Worm (Caenorhabditis elegans) whole organism, midembryonic: ENCODE results near the gene str-209.

ENCODE experiments used
- T22C8.4 ChIP-seq: fragments of 200-800 bp; sonication (Bioruptor generic); IDR thresholded peaks from 2 replicates; pipeline ENCODE4 v1.3.6; 2022; ENCODE audit warnings: missing genetic modification characterization, missing compliant biosample characterization
- cog-1 ChIP-seq: sonication (generic microtip); optimal IDR thresholded peaks from 2 replicates; lab custom pipeline; 2016; ENCODE audit warnings: missing genetic modification characterization, missing compliant biosample characterization
- flt-1 ChIP-seq: fragments of 200-800 bp; sonication (Bioruptor generic); IDR thresholded peaks from 2 replicates; pipeline ENCODE4 v1.3.6; 2022; ENCODE audit warnings: missing genetic modification characterization, missing compliant biosample characterization
- klf-2 ChIP-seq: fragments of 200-800 bp; sonication (Bioruptor generic); conservative IDR thresholded peaks from 2 replicates; pipeline ENCODE4 v1.3.6; 2022; ENCODE audit warnings: missing genetic modification reagents, missing genetic modification characterization, missing compliant biosample characterization
- med-1 ChIP-seq: sonication (generic microtip); optimal IDR thresholded peaks from 2 replicates; lab custom pipeline; 2017; ENCODE audit warnings: missing genetic modification characterization, mild to moderate bottlenecking, missing compliant biosample characterization, antibody characterized with exemption, missing genetic modification reagents; ENCODE audit not compliant: insufficient read depth
- ref-1 ChIP-seq: fragments of 200-800 bp; sonication (Bioruptor generic); conservative IDR thresholded peaks from 2 replicates; pipeline ENCODE4 v1.3.6; 2022; ENCODE audit warnings: missing genetic modification reagents, missing genetic modification characterization, missing compliant biosample characterization
- tab-1 ChIP-seq: fragments of 200-800 bp; sonication (Bioruptor generic); IDR thresholded peaks from 2 replicates; pipeline ENCODE4 v1.3.6; 2022; ENCODE audit warnings: missing genetic modification characterization, missing compliant biosample characterization
- ztf-23 ChIP-seq: fragments of 200-800 bp; sonication (Bioruptor generic); IDR thresholded peaks from 2 replicates; pipeline ENCODE4 v1.3.6; 2022; ENCODE audit warnings: missing genetic modification reagents, missing genetic modification characterization, missing compliant biosample characterization
- ztf-29 ChIP-seq: fragments of 200-800 bp; sonication (Bioruptor generic); IDR thresholded peaks from 2 replicates; pipeline ENCODE4 v1.3.6; 2022; ENCODE audit warnings: missing genetic modification reagents, missing genetic modification characterization, missing compliant biosample characterization

DNA sequence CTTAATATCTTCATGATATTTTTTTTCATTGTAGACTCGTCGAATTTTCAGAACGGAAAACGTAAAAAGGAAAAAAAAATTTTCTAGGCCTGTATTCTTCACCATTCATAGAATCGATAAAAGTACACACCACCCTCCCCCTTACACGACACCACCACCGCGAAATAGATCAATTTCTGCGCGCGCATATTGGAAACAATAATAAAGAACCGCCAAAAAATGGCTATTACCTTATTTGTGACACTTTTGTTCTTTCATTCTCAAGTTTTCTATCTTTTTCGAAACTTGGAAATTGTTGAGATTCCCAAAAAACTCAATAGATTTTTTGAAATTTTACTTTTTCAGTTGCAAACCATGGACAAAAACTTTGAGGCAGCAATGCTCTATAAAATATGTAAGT, 26.4 kb downstream of the str-209 start, which contains the start of gene F26G5.1:
- TF ChIP-seq med-1 (GFP tag; lab: Kevin White, UChicago): no peak
- no peak for TF ChIP-seq tab-1
- TF ChIP-seq cog-1 (tag; lab: Kevin White, UChicago): no peak
- TF ChIP-seq T22C8.4: no peak
- no peak for TF ChIP-seq flt-1 (GFP tag; lab: Robert Waterston, UW)
- no peak for TF ChIP-seq ref-1
- TF ChIP-seq klf-2 (GFP tag; lab: Robert Waterston, UW): no peak
- no peak for TF ChIP-seq ztf-23 (GFP tag; lab: Robert Waterston, UW)
- TF ChIP-seq ztf-29: no peak
